Worm (Caenorhabditis elegans): ENCODE results near the gene C47E12.2.

C47E12.2 gene

DNA sequence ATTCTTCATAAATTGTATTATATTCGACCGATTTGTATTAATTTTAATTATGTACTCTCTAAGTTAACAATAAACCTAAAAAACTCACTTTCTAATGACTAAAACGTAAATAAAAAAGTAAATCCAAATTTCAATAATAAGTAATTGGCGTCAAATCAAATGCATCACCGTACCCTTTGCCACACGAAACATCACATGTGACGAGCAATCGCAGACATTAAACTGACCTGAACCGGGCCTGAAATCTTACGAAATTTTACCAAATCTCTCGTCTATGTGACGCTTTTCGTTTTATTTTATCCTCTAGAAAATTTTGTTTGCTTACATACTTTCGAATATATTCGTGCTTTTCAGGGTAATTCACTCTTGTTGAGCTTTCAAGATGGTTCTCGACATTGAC is at the start of gene C47E12.2, which contains the start of gene sars-1:
TSS of gene C47E12.2 (minus strand) at position 131 of the 400 bp plus-strand sequence.
TSS of gene sars-1 (plus strand) at position 355 of the 400 bp plus-strand sequence.
- TF ChIP-seq lsy-2 (tag; optimal IDR thresholded peaks at IDR 0.05) (peak in 1 of 2 experiments; percentile 90), hif-1 (tag; optimal IDR thresholded peaks at IDR 0.05) (no peak), zip-2 (tag; optimal IDR thresholded peaks at IDR 0.05) (peak; percentile 86), fos-1 (tag; optimal IDR thresholded peaks at IDR 0.05) (no peak), sdz-12 (GFP tag; optimal IDR thresholded peaks at IDR 0.05) (no peak), egl-43 (GFP tag; IDR thresholded peaks at IDR 0.05) (no peak), mes-2 (tag; optimal IDR thresholded peaks at IDR 0.05; ENCODE audit: poor library complexity, severe bottlenecking) (peak; percentile 44)

ce11 chrIV:10051088-10051487 is 47.8 kb upstream of the C47E12.2 start, which contains the start of gene T04B2.8:
Gene T04B2.8 (minus strand): TSS chrIV:10051188.
- TF ChIP-seq nhr-41 (GFP tag; IDR thresholded peaks at IDR 0.05) (no peak), gei-8 (GFP tag; optimal IDR thresholded peaks at IDR 0.05) (no peak), T20F7.1 (GFP tag; optimal IDR thresholded peaks at IDR 0.05) (no peak), nhr-102 (tag; optimal IDR thresholded peaks at IDR 0.05) (no peak), lin-38 (GFP tag; IDR thresholded peaks at IDR 0.05) (no peak), Y48G9A.11 (GFP tag; IDR thresholded peaks at IDR 0.05) (no peak), Y5F2A.4 (GFP tag; optimal IDR thresholded peaks at IDR 0.05) (no peak), D1046.2 (GFP tag; IDR thresholded peaks at IDR 0.05) (no peak), egl-43 (GFP tag; IDR thresholded peaks at IDR 0.05) (no peak), pha-4 (GFP tag; IDR thresholded peaks at IDR 0.05) (no peak), pha-4 (tag; optimal IDR thresholded peaks at IDR 0.05) (no peak), ztf-7 (tag; optimal IDR thresholded peaks at IDR 0.05) (no peak), T26A8.4 (GFP tag; IDR thresholded peaks at IDR 0.05) (no peak), ceh-62 (tag; optimal IDR thresholded peaks at IDR 0.05) (no peak), ztf-11 (tag; optimal IDR thresholded peaks at IDR 0.05) (no peak), ceh-20 (GFP tag; IDR thresholded peaks at IDR 0.05) (no peak)

ce11 chrIV:10048268-10048667 is 45.0 kb upstream of the C47E12.2 start:
- TF ChIP-seq nhr-11 (tag; optimal IDR thresholded peaks at IDR 0.05) (peak; percentile 54), hlh-11 (tag; optimal IDR thresholded peaks at IDR 0.05) (no peak)

ce11 chrIV:10047108-10047507 is 43.8 kb upstream of the C47E12.2 start, which contains the start of gene T04B2.3:
Gene T04B2.3 (plus strand): TSS chrIV:10047408.
- TF ChIP-seq hmg-1.1 (GFP tag; IDR thresholded peaks at IDR 0.05) = no peak
- no peak for TF ChIP-seq Y105C5A.15 (GFP tag; IDR thresholded peaks at IDR 0.05)
- no peak for TF ChIP-seq ZK546.5 (tag; optimal IDR thresholded peaks at IDR 0.05)
- TF ChIP-seq ceh-28 (tag; optimal IDR thresholded peaks at IDR 0.05) = no peak
- no peak for TF ChIP-seq hif-1 (tag; optimal IDR thresholded peaks at IDR 0.05)
- no peak for TF ChIP-seq zfp-2 (tag; optimal IDR thresholded peaks at IDR 0.05)
- no peak for TF ChIP-seq hlh-30 (tag; optimal IDR thresholded peaks at IDR 0.05; ENCODE audit: insufficient read depth)

DNA sequence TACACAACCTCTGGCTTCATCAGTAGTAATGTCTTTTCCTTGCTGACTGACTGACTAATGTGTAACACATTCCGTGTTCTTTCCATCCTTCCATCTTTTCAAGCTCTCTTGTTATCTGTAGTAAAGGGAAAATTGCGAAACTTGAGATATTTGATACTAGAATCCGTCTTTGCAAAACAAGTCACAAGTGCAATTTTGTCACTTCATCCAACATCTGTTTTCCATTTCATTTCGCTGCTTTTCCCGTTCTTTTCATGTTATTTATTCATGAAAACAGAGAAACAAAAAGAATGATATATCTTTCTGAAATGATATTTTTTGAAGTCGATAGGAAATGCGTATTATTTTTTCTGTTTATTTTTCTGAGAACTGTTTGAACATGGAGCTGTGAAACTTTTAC is 42.7 kb upstream of the C47E12.2 start:
- TF ChIP-seq lin-13 (GFP tag; optimal IDR thresholded peaks at IDR 0.05) (no peak), aha-1 (tag) (peak; percentile 14), nhr-11 (tag; optimal IDR thresholded peaks at IDR 0.05) (peak; percentile 23), lin-29 (GFP tag; IDR thresholded peaks at IDR 0.05) (no peak), F44E2.7 (GFP tag; IDR thresholded peaks at IDR 0.05) (no peak), nhr-41 (GFP tag; IDR thresholded peaks at IDR 0.05) (no peak), ceh-20 (GFP tag; IDR thresholded peaks at IDR 0.05) (no peak), ztf-7 (tag; optimal IDR thresholded peaks at IDR 0.05) (no peak), daf-16 (GFP tag; optimal IDR thresholded peaks at IDR 0.05) (peak in 1 of 2 experiments; percentile 35), daf-16 (tag; optimal IDR thresholded peaks at IDR 0.05) (no peak), pha-4 (GFP tag; IDR thresholded peaks at IDR 0.05) (no peak), pha-4 (tag; optimal IDR thresholded peaks at IDR 0.05) (no peak), vab-7 (GFP tag; IDR thresholded peaks at IDR 0.05) (no peak), ama-1 (optimal IDR thresholded peaks at IDR 0.05) (no peak), unc-39 (tag; optimal IDR thresholded peaks at IDR 0.05) (no peak), php-3 (GFP tag; IDR thresholded peaks at IDR 0.05) (no peak), nhr-10 (tag; optimal IDR thresholded peaks at IDR 0.05) (no peak), skn-1 (tag; optimal IDR thresholded peaks at IDR 0.05) (no peak), sdz-12 (GFP tag; optimal IDR thresholded peaks at IDR 0.05) (no peak), F26F4.8 (GFP tag; conservative IDR thresholded peaks at IDR 0.05) (no peak), unc-62 (GFP tag; optimal IDR thresholded peaks at IDR 0.05 in 1 of 2) (peak in 1 of 2 experiments; percentile 77), unc-62 (tag; optimal IDR thresholded peaks at IDR 0.05) (no peak), madf-9 (GFP tag; conservative IDR thresholded peaks at IDR 0.05) (no peak)
